Fruit fly (Drosophila melanogaster) whole organism, embryonic: Measurements from ENCODE around the gene CG13893.
A peak's percentile ranks its signal among the peaks of the same experiment; 100 is the strongest.

Experiments
- ATbp ChIP-seq: fragments of 200-800 bp; sonication (Bioruptor generic); optimal IDR thresholded peaks from 2 replicates; lab custom pipeline; 2017; ENCODE audit warnings: missing biosample characterization, mild to moderate bottlenecking, missing genetic modification characterization, missing genetic modification reagents
- Asciz ChIP-seq: fragments of 200-800 bp; sonication (Bioruptor generic); optimal IDR thresholded peaks from 2 replicates; lab custom pipeline; 2017; ENCODE audit warnings: missing biosample characterization, mild to moderate bottlenecking, missing genetic modification characterization, missing genetic modification reagents
- C15 ChIP-seq: fragments of 200-800 bp; sonication (Bioruptor generic); IDR thresholded peaks from 3 replicates; pipeline ENCODE4 v1.3.6; 2022; ENCODE audit warnings: missing biosample characterization, missing genetic modification characterization
- CG11398 ChIP-seq: fragments of 200-800 bp; sonication (Bioruptor generic); optimal IDR thresholded peaks from 2 replicates; lab custom pipeline; 2016; ENCODE audit warnings: missing biosample characterization, missing genetic modification characterization
- CG12659 ChIP-seq: fragments of 200-800 bp; sonication (Bioruptor generic); optimal IDR thresholded peaks from 3 replicates; lab custom pipeline; 2017; ENCODE audit warnings: mild to moderate bottlenecking, missing biosample characterization, missing genetic modification reagents, missing genetic modification characterization
- CG15514 ChIP-seq: fragments of 200-800 bp; sonication (Bioruptor generic); optimal IDR thresholded peaks from 3 replicates; lab custom pipeline; 2017; ENCODE audit warnings: missing biosample characterization, missing genetic modification characterization, mild to moderate bottlenecking, moderate library complexity, missing genetic modification reagents
- CG1603 ChIP-seq: fragments of 200-800 bp; sonication (Bioruptor generic); optimal IDR thresholded peaks from 2 replicates; lab custom pipeline; 2019; ENCODE audit warnings: missing biosample characterization, mild to moderate bottlenecking, missing genetic modification characterization, moderate library complexity
- CG17359 ChIP-seq: fragments of 200-800 bp; sonication (Bioruptor generic); optimal IDR thresholded peaks from 3 replicates; lab custom pipeline; 2018; ENCODE audit warnings: missing biosample characterization, mild to moderate bottlenecking, missing genetic modification characterization, moderate library complexity
- CG17385 ChIP-seq: fragments of 200-800 bp; sonication (Bioruptor generic); optimal IDR thresholded peaks from 3 replicates; lab custom pipeline; 2018; ENCODE audit warnings: missing biosample characterization, mild to moderate bottlenecking, missing genetic modification characterization
- CG17568 ChIP-seq: fragments of 200-800 bp; sonication (Bioruptor generic); optimal IDR thresholded peaks from 2 replicates; lab custom pipeline; 2018; ENCODE audit warnings: missing biosample characterization, mild to moderate bottlenecking, missing genetic modification characterization, moderate library complexity
- CG3065 ChIP-seq: fragments of 200-800 bp; sonication (Bioruptor generic); optimal IDR thresholded peaks from 2 replicates; lab custom pipeline; 2016; ENCODE audit warnings: missing biosample characterization, missing genetic modification characterization
- CG34422 ChIP-seq: fragments of 200-800 bp; sonication (Bioruptor generic); IDR thresholded peaks from 3 replicates; pipeline ENCODE4 v1.3.6; 2022; ENCODE audit warnings: missing biosample characterization, missing genetic modification characterization
- CG3995 ChIP-seq: fragments of 200-800 bp; sonication (Bioruptor generic); optimal IDR thresholded peaks from 3 replicates; lab custom pipeline; 2016; ENCODE audit warnings: missing biosample characterization, missing genetic modification characterization
- CG6175 ChIP-seq: fragments of 200-800 bp; sonication (Bioruptor generic); IDR thresholded peaks from 3 replicates; pipeline ENCODE4 v1.3.6; 2022; ENCODE audit warnings: missing biosample characterization, missing genetic modification characterization
- CG6254 ChIP-seq: fragments of 200-800 bp; sonication (Bioruptor generic); optimal IDR thresholded peaks from 3 replicates; lab custom pipeline; 2017; ENCODE audit warnings: mild to moderate bottlenecking, missing biosample characterization, missing genetic modification reagents, missing genetic modification characterization
- CG7786 ChIP-seq: fragments of 200-800 bp; sonication (Bioruptor generic); optimal IDR thresholded peaks from 2 replicates; lab custom pipeline; 2016; ENCODE audit warnings: missing biosample characterization, missing genetic modification characterization
- CG7987 ChIP-seq: fragments of 200-800 bp; sonication (Bioruptor generic); optimal IDR thresholded peaks from 2 replicates; lab custom pipeline; 2018; ENCODE audit warnings: missing biosample characterization, mild to moderate bottlenecking, missing genetic modification characterization, moderate library complexity
- Deaf1 ChIP-seq: fragments of 200-800 bp; optimal IDR thresholded peaks from 3 replicates; lab custom pipeline; 2019; ENCODE audit warnings: missing biosample characterization, mild to moderate bottlenecking, missing genetic modification characterization, moderate library complexity
- Dll ChIP-seq: fragments of 200-800 bp; sonication (Bioruptor generic); IDR thresholded peaks from 4 replicates; pipeline ENCODE4 v1.3.6; 2022; ENCODE audit warnings: missing biosample characterization, missing genetic modification characterization; ENCODE audit not compliant: partially characterized antibody
- Dp ChIP-seq: fragments of 200-800 bp; sonication (Bioruptor generic); optimal IDR thresholded peaks from 2 replicates; lab custom pipeline; 2018; ENCODE audit warnings: missing biosample characterization, mild to moderate bottlenecking, missing genetic modification characterization, moderate library complexity
- Drgx ChIP-seq: fragments of 200-800 bp; sonication (Bioruptor generic); IDR thresholded peaks from 2 replicates; pipeline ENCODE4 v1.3.6; 2022; ENCODE audit warnings: missing biosample characterization, missing genetic modification characterization
- E2f2 ChIP-seq: fragments of 200-800 bp; sonication (Bioruptor generic); IDR thresholded peaks from 2 replicates; pipeline ENCODE4 v1.3.6; 2022; ENCODE audit warnings: missing biosample characterization, missing genetic modification characterization
- Elba2 ChIP-seq: fragments of 200-800 bp; sonication (Bioruptor generic); optimal IDR thresholded peaks from 3 replicates; lab custom pipeline; 2016; ENCODE audit warnings: missing biosample characterization, missing genetic modification characterization
- Fer1 ChIP-seq: fragments of 200-800 bp; sonication (Bioruptor generic); optimal IDR thresholded peaks from 2 replicates; lab custom pipeline; 2017; ENCODE audit warnings: missing biosample characterization, mild to moderate bottlenecking, missing genetic modification characterization
- Hmr ChIP-seq: fragments of 200-800 bp; sonication (Bioruptor generic); optimal IDR thresholded peaks from 3 replicates; lab custom pipeline; 2017; ENCODE audit warnings: mild to moderate bottlenecking, missing biosample characterization, missing genetic modification reagents, missing genetic modification characterization
- Hr39 ChIP-seq: fragments of >200 bp; optimal IDR thresholded peaks from 2 replicates; lab custom pipeline; 2017
- Lhr ChIP-seq: fragments of 200-800 bp; sonication (Bioruptor generic); optimal IDR thresholded peaks from 3 replicates; lab custom pipeline; 2017; ENCODE audit warnings: mild to moderate bottlenecking, missing biosample characterization, missing genetic modification reagents, missing genetic modification characterization
- Ravus ChIP-seq: fragments of 200-800 bp; sonication (Bioruptor generic); IDR thresholded peaks from 2 replicates; pipeline ENCODE4 v1.3.6; 2022; ENCODE audit warnings: missing biosample characterization, missing genetic modification characterization
- Rfx ChIP-seq: fragments of 200-800 bp; sonication (Bioruptor generic); IDR thresholded peaks from 2 replicates; pipeline ENCODE4 v1.3.6; 2022; ENCODE audit warnings: missing biosample characterization, missing genetic modification characterization
- Scr ChIP-seq: fragments of 200-800 bp; sonication (Bioruptor generic); IDR thresholded peaks from 2 replicates; pipeline ENCODE4 v1.3.6; 2022; ENCODE audit warnings: missing biosample characterization, missing genetic modification characterization; ENCODE audit not compliant: partially characterized antibody
- Six4 ChIP-seq: fragments of 200-800 bp; sonication (Bioruptor generic); optimal IDR thresholded peaks from 2 replicates; lab custom pipeline; 2016; ENCODE audit warnings: missing biosample characterization, missing genetic modification characterization
- bbx ChIP-seq: fragments of 200-800 bp; sonication (Bioruptor generic); IDR thresholded peaks from 2 replicates; pipeline ENCODE4 v1.3.6; 2022; ENCODE audit warnings: missing biosample characterization, missing genetic modification characterization; ENCODE audit not compliant: partially characterized antibody
- caup ChIP-seq: fragments of 200-800 bp; sonication (Bioruptor generic); optimal IDR thresholded peaks from 3 replicates; lab custom pipeline; 2017; ENCODE audit warnings: missing biosample characterization, mild to moderate bottlenecking, missing genetic modification characterization, moderate library complexity; ENCODE audit not compliant: severe bottlenecking
- chn ChIP-seq: fragments of 200-800 bp; sonication (Bioruptor generic); optimal IDR thresholded peaks from 2 replicates; lab custom pipeline; 2016; ENCODE audit warnings: missing biosample characterization, missing genetic modification characterization
- corto ChIP-seq: fragments of 200-800 bp; sonication (Bioruptor generic); optimal IDR thresholded peaks from 2 replicates; lab custom pipeline; 2016; ENCODE audit warnings: missing biosample characterization, mild to moderate bottlenecking, missing genetic modification characterization, moderate library complexity
- crol ChIP-seq: fragments of 200-800 bp; sonication (Bioruptor generic); IDR thresholded peaks from 2 replicates; pipeline ENCODE4 v1.3.6; 2022; ENCODE audit warnings: missing biosample characterization, missing genetic modification characterization
- dmrt99B ChIP-seq: fragments of 200-800 bp; sonication (Bioruptor generic); optimal IDR thresholded peaks from 2 replicates; lab custom pipeline; 2018; ENCODE audit warnings: missing biosample characterization, mild to moderate bottlenecking, missing genetic modification characterization, moderate library complexity
- dpn ChIP-seq, 2 experiments: fragments of 200-800 bp; sonication (Bioruptor generic); optimal IDR thresholded peaks; 3 replicates each; lab custom pipeline; 2016; ENCODE audit warnings: missing biosample characterization in 2 of 2, missing genetic modification characterization in 2 of 2
- eyg ChIP-seq: fragments of 200-800 bp; sonication (Bioruptor generic); optimal IDR thresholded peaks from 3 replicates; lab custom pipeline; 2016; ENCODE audit warnings: missing biosample characterization, missing genetic modification characterization
- grau ChIP-seq: fragments of 200-800 bp; optimal IDR thresholded peaks from 3 replicates; lab custom pipeline; 2019; ENCODE audit warnings: missing biosample characterization, mild to moderate bottlenecking, missing genetic modification characterization, moderate library complexity
- nmo ChIP-seq: fragments of 200-800 bp; sonication (Bioruptor generic); optimal IDR thresholded peaks from 2 replicates; lab custom pipeline; 2018; ENCODE audit warnings: missing biosample characterization, mild to moderate bottlenecking, missing genetic modification characterization, moderate library complexity
- prd ChIP-seq, 3 experiments: fragments of >200 bp in 2 of 3; fragments of 200-800 bp in 1 of 3; sonication (Bioruptor generic) in 1 of 3; optimal IDR thresholded peaks in 2 of 3; IDR thresholded peaks in 1 of 3; 2 replicates in 2 of 3; 3 replicates in 1 of 3; pipeline versions ENCODE4 v1.3.6 to Lab custom; 2017 to 2022; ENCODE audit warnings: missing biosample characterization in 1 of 3, missing genetic modification characterization in 1 of 3
- pzg ChIP-seq: fragments of 200-800 bp; sonication (Bioruptor generic); optimal IDR thresholded peaks from 3 replicates; lab custom pipeline; 2018; ENCODE audit warnings: missing biosample characterization, mild to moderate bottlenecking, missing genetic modification characterization, moderate library complexity
- salm ChIP-seq: fragments of 200-800 bp; sonication (Bioruptor generic); optimal IDR thresholded peaks from 2 replicates; lab custom pipeline; 2018; ENCODE audit warnings: missing biosample characterization, mild to moderate bottlenecking, missing genetic modification characterization
- sens-2 ChIP-seq: fragments of 200-800 bp; sonication (Bioruptor generic); IDR thresholded peaks from 2 replicates; pipeline ENCODE4 v1.3.6; 2022; ENCODE audit warnings: missing biosample characterization, missing genetic modification characterization
- slbo ChIP-seq: fragments of 200-800 bp; sonication (Bioruptor generic); IDR thresholded peaks from 2 replicates; pipeline ENCODE4 v1.3.6; 2022; ENCODE audit warnings: missing biosample characterization, missing genetic modification characterization
- sqz ChIP-seq: fragments of 200-800 bp; sonication (Bioruptor generic); optimal IDR thresholded peaks from 3 replicates; lab custom pipeline; 2018; ENCODE audit warnings: missing biosample characterization, mild to moderate bottlenecking, missing genetic modification characterization
- stwl ChIP-seq: fragments of 200-800 bp; sonication (Bioruptor generic); optimal IDR thresholded peaks from 3 replicates; lab custom pipeline; 2018; ENCODE audit warnings: missing biosample characterization, mild to moderate bottlenecking, missing genetic modification characterization, moderate library complexity

The CG13893 gene

dm6 chr3L:606490-607327 lies 2.9 kb upstream of the CG13893 start, which contains the start of gene Reg-2 (continued):
- TF ChIP-seq corto = no peak
- no peak for TF ChIP-seq Elba2 (GFP tag; lab: Kevin White, UChicago)
- no peak for TF ChIP-seq Dll (GFP tag; lab: Robert Waterston, UW)
- no peak for TF ChIP-seq CG6254 (GFP tag; lab: Kevin White, UChicago)
- no peak; the same call in 2 of the 3 replicates for TF ChIP-seq CG34422 (GFP tag; lab: Robert Waterston, UW)
- no peak for TF ChIP-seq prd (optimal IDR thresholded peaks at IDR 0.05; lab: Kevin White, UChicago)
- peak; percentile 14; the same call in 1 of the 3 replicates for TF ChIP-seq prd (GFP tag; IDR thresholded peaks at IDR 0.05; lab: Robert Waterston, UW)
- peak; percentile 40 for TF ChIP-seq caup (GFP tag; lab: Kevin White, UChicago)
- TF ChIP-seq CG11398 (GFP tag; lab: Kevin White, UChicago) = no peak
- TF ChIP-seq chn = no peak
- TF ChIP-seq Rfx (GFP tag; lab: Robert Waterston, UW) = peak; percentile 39; the same call in 1 of the 2 replicates
- TF ChIP-seq Asciz (GFP tag; lab: Kevin White, UChicago) = no peak
- TF ChIP-seq Hr39 (lab: Kevin White, UChicago) = no peak
- peak; percentile 28 for TF ChIP-seq nmo
- TF ChIP-seq crol (GFP tag; lab: Robert Waterston, UW) = no peak
- no peak for TF ChIP-seq C15 (GFP tag; lab: Robert Waterston, UW)
- TF ChIP-seq Scr (GFP tag; lab: Robert Waterston, UW) = no peak
- TF ChIP-seq eyg (GFP tag; lab: Kevin White, UChicago) = no peak
- TF ChIP-seq Deaf1 (tag; lab: Kevin White, UChicago) = peak; percentile 93
- TF ChIP-seq CG17385 (GFP tag; lab: Kevin White, UChicago) = peak; percentile 19
- peak; percentile 13 for TF ChIP-seq stwl (tag; lab: Kevin White, UChicago)
- no peak for TF ChIP-seq CG6175 (GFP tag; lab: Robert Waterston, UW)
- TF ChIP-seq E2f2 (GFP tag; lab: Robert Waterston, UW) = peak; percentile 96
- TF ChIP-seq CG15514 = peak; percentile 23
- peak; percentile 45 for TF ChIP-seq CG12659 (GFP tag; lab: Kevin White, UChicago)
- no peak for TF ChIP-seq Six4
- peak; percentile 44 for TF ChIP-seq Hmr (GFP tag; lab: Kevin White, UChicago)
- TF ChIP-seq sqz (GFP tag; lab: Kevin White, UChicago) = peak; percentile 6
- no peak for TF ChIP-seq CG3065
- peak; percentile 43 for TF ChIP-seq CG1603 (tag; lab: Kevin White, UChicago)
- TF ChIP-seq ATbp (GFP tag; lab: Kevin White, UChicago) = peak; percentile 6
- TF ChIP-seq dpn (GFP tag; optimal IDR thresholded peaks at IDR 0.05; lab: Kevin White, UChicago) = peak in 1 of 2 experiments; percentile 12
- TF ChIP-seq CG17568 (GFP tag; lab: Kevin White, UChicago) = no peak
- TF ChIP-seq salm (tag; lab: Kevin White, UChicago) = peak; percentile 22
- peak; percentile 94 for TF ChIP-seq Dp (GFP tag; lab: Kevin White, UChicago)
- TF ChIP-seq Lhr (GFP tag; lab: Kevin White, UChicago) = peak; percentile 69
- TF ChIP-seq CG7786 (GFP tag; lab: Kevin White, UChicago) = no peak
- TF ChIP-seq pzg = peak; percentile 28
- TF ChIP-seq bbx = no peak
- TF ChIP-seq Fer1 = peak; percentile 36
- no peak for TF ChIP-seq Ravus (GFP tag; lab: Robert Waterston, UW)
- TF ChIP-seq dmrt99B (tag; lab: Kevin White, UChicago) = peak; percentile 1
- no peak for TF ChIP-seq CG7987 (GFP tag; lab: Kevin White, UChicago)
- no peak for TF ChIP-seq CG3995 (GFP tag; lab: Kevin White, UChicago)
- peak; percentile 31 for TF ChIP-seq grau (tag; lab: Kevin White, UChicago)
- peak; percentile 18 for TF ChIP-seq CG17359 (tag; lab: Kevin White, UChicago)
- TF ChIP-seq sens-2 (GFP tag; lab: Robert Waterston, UW) = peak; percentile 80
- no peak for TF ChIP-seq Drgx (GFP tag; lab: Robert Waterston, UW)
- TF ChIP-seq slbo (GFP tag; lab: Robert Waterston, UW) = peak; percentile 41; the same call in 1 of the 2 replicates
